Worm (Caenorhabditis elegans) whole organism, L4/young adult: Measurements from ENCODE around the gene pes-4.

ENCODE experiments used
- W03F9.2 ChIP-seq: fragments of 150-350 bp; optimal IDR thresholded peaks from 2 replicates; lab custom pipeline; 2014; ENCODE audit warnings: missing biosample characterization, missing genetic modification characterization
- dao-5 ChIP-seq: sonication (generic microtip); optimal IDR thresholded peaks from 2 replicates; lab custom pipeline; 2016; ENCODE audit warnings: missing genotype, missing genetic modification characterization, moderate library complexity, missing compliant biosample characterization
- him-1 ChIP-seq: sonication (generic microtip); optimal IDR thresholded peaks from 2 replicates; lab custom pipeline; 2016; ENCODE audit warnings: missing genotype, missing genetic modification reagents, missing genetic modification characterization, missing compliant biosample characterization

ce11 chrIII:1279197-1279596 is 49.1 kb upstream of the pes-4 start:
- TF ChIP-seq dao-5 (tag; lab: Kevin White, UChicago), result no peak
- no peak for TF ChIP-seq him-1
- no peak for TF ChIP-seq W03F9.2 (tag; lab: Kevin White, UChicago)
